Worm (Caenorhabditis elegans) whole organism, early embryonic: ENCODE measurements around the gene T06E4.5.

Experiments used
- B0310.2 ChIP-seq: sonication (generic microtip); optimal IDR thresholded peaks from 2 replicates; lab custom pipeline; 2016; ENCODE audit warnings: mild to moderate bottlenecking, missing genetic modification characterization, missing compliant biosample characterization
- hmbx-1 ChIP-seq: sonication (generic microtip); optimal IDR thresholded peaks from 2 replicates; lab custom pipeline; 2016; ENCODE audit warnings: mild to moderate bottlenecking, missing genetic modification characterization, missing compliant biosample characterization

DNA sequence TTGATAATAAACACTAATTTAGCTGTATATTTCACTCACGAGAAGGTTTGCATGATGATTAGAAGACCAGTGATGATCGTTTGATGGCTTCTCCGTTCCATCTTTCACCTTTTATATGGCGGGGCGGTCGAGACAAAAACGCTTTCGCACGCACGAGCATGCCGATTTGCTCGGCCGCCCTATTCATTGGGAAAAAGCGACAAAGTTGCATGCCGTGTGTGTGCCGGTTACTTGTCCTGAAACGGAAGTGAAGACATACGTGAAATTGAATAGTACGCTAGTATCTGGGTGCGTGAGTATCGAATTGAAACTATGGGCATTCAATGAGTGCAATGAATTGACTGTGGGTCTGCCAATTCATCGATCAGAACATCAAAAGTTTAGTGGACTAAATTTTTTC is 8.2 kb upstream of the T06E4.5 start, which contains the start of gene idpc-5:
- TF ChIP-seq B0310.2 (tag; lab: Kevin White, UChicago) (no peak), hmbx-1 (tag; lab: Kevin White, UChicago) (no peak)
